Worm (Caenorhabditis elegans): ENCODE measurements around the gene rev-3.

- TF ChIP-seq dao-5 (tag; optimal IDR thresholded peaks at IDR 0.05), result no peak
- no peak for TF ChIP-seq him-1 (tag; optimal IDR thresholded peaks at IDR 0.05)
Measured at ce11 chrIII:5729367-5729766, 61.1 kb downstream of the rev-3 start.
